Fruit fly (Drosophila melanogaster): ENCODE data around the gene CG32086.

dm6 chr3L:11536132-11536531 is 47.7 kb downstream of the CG32086 start:
- TF ChIP-seq Dll (optimal IDR thresholded peaks at IDR 0.05) (no peak), psq (optimal IDR thresholded peaks at IDR 0.05) (no peak), EcR (GFP tag; optimal IDR thresholded peaks at IDR 0.05) (no peak), CG8478 (optimal IDR thresholded peaks at IDR 0.05) (no peak)

Measured in whole organism.